Fruit fly (Drosophila melanogaster): Measurements from ENCODE around the gene yellow-e2.

DNA sequence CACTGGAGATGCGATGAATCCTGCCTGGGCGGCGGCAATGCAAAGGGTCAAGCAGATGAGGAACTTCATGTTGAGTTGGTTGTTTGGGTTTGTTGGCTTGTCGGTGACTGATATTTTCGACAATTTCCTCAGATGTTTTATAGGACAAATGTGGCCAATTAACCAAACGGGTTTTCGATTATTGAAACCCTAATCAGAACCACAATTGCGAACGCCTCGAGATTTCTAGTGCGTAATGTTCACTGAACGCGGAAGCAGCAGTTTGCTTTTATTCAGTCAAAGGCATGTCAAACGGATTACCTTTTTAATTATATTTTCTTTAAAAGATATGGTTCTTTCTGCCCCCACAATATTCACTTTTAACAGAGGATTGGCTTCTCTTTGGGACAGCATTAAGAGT is 9.8 kb downstream of the yellow-e2 start, which contains the start of gene CG14374:
- TF ChIP-seq toe (GFP tag; optimal IDR thresholded peaks at IDR 0.05) (no peak), CG5204 (GFP tag; optimal IDR thresholded peaks at IDR 0.05) (no peak)

Data from whole organism, adult.